Worm (Caenorhabditis elegans) whole organism, L4/young adult: Measurements from ENCODE around the gene idh-1.

Source experiments
- W03F9.2 ChIP-seq: fragments of 150-350 bp; optimal IDR thresholded peaks from 2 replicates; lab custom pipeline; 2014; ENCODE audit warnings: missing biosample characterization, missing genetic modification characterization
- dao-5 ChIP-seq: sonication (generic microtip); optimal IDR thresholded peaks from 2 replicates; lab custom pipeline; 2016; ENCODE audit warnings: missing genotype, missing genetic modification characterization, moderate library complexity, missing compliant biosample characterization
- him-1 ChIP-seq: sonication (generic microtip); optimal IDR thresholded peaks from 2 replicates; lab custom pipeline; 2016; ENCODE audit warnings: missing genotype, missing genetic modification reagents, missing genetic modification characterization, missing compliant biosample characterization

ce11 chrIV:9403761-9404420 lies 37.0 kb downstream of the idh-1 start:
- TF ChIP-seq dao-5 (tag; lab: Kevin White, UChicago) (no peak), him-1 (tag; lab: Kevin White, UChicago) (no peak), W03F9.2 (tag; lab: Kevin White, UChicago) (no peak)
